Fruit fly (Drosophila melanogaster) whole organism, embryonic: ENCODE data around the gene CG14082.

Source experiments
- Bdp1 ChIP-seq: fragments of 200-800 bp; sonication (Bioruptor generic); optimal IDR thresholded peaks from 3 replicates; lab custom pipeline; 2016; ENCODE audit warnings: missing biosample characterization, missing genetic modification characterization
- CG10979 ChIP-seq: fragments of 200-800 bp; sonication (Bioruptor generic); optimal IDR thresholded peaks from 2 replicates; lab custom pipeline; 2018; ENCODE audit warnings: missing biosample characterization, mild to moderate bottlenecking, missing genetic modification characterization, moderate library complexity
- CG12391 ChIP-seq: fragments of 200-800 bp; sonication (Bioruptor generic); optimal IDR thresholded peaks from 3 replicates; lab custom pipeline; 2018; ENCODE audit warnings: missing biosample characterization, mild to moderate bottlenecking, missing genetic modification characterization, moderate library complexity
- CG13894 ChIP-seq: fragments of 200-800 bp; sonication (Bioruptor generic); optimal IDR thresholded peaks from 3 replicates; lab custom pipeline; 2018; ENCODE audit warnings: missing biosample characterization, mild to moderate bottlenecking, missing genetic modification characterization, moderate library complexity
- CG16813 ChIP-seq: fragments of 200-800 bp; sonication (Bioruptor generic); IDR thresholded peaks from 3 replicates; pipeline ENCODE4 v1.3.6; 2022; ENCODE audit warnings: missing biosample characterization, missing genetic modification characterization; ENCODE audit not compliant: partially characterized antibody
- CG17568 ChIP-seq: fragments of 200-800 bp; sonication (Bioruptor generic); optimal IDR thresholded peaks from 2 replicates; lab custom pipeline; 2018; ENCODE audit warnings: missing biosample characterization, mild to moderate bottlenecking, missing genetic modification characterization, moderate library complexity
- CG17829 ChIP-seq: fragments of 200-800 bp; optimal IDR thresholded peaks from 2 replicates; lab custom pipeline; 2019; ENCODE audit warnings: missing biosample characterization, mild to moderate bottlenecking, missing genetic modification characterization, moderate library complexity
- CG18599 ChIP-seq: fragments of 200-800 bp; sonication (Bioruptor generic); optimal IDR thresholded peaks from 3 replicates; lab custom pipeline; 2017; ENCODE audit warnings: missing biosample characterization, missing genetic modification characterization, mild to moderate bottlenecking, moderate library complexity, missing genetic modification reagents
- CG31441 ChIP-seq: fragments of 200-800 bp; sonication (Bioruptor generic); IDR thresholded peaks from 2 replicates; pipeline ENCODE4 v1.3.6; 2022; ENCODE audit warnings: missing biosample characterization, missing genetic modification characterization
- CG4404 ChIP-seq: fragments of 200-800 bp; sonication (Bioruptor generic); IDR thresholded peaks from 2 replicates; pipeline ENCODE4 v1.3.6; 2022; ENCODE audit warnings: missing biosample characterization, missing genetic modification characterization
- CG4820 ChIP-seq: fragments of 200-800 bp; sonication (Bioruptor generic); optimal IDR thresholded peaks from 3 replicates; lab custom pipeline; 2016; ENCODE audit warnings: missing biosample characterization, missing genetic modification characterization
- CG4854 ChIP-seq: fragments of 200-800 bp; sonication (Bioruptor generic); optimal IDR thresholded peaks from 2 replicates; lab custom pipeline; 2016; ENCODE audit warnings: missing biosample characterization, missing genetic modification characterization, inconsistent platforms
- CG6854 ChIP-seq: fragments of 200-800 bp; sonication (Bioruptor generic); optimal IDR thresholded peaks from 3 replicates; lab custom pipeline; 2017; ENCODE audit warnings: missing biosample characterization, mild to moderate bottlenecking, missing genetic modification characterization
- CG7271 ChIP-seq: fragments of 200-800 bp; sonication (Bioruptor generic); optimal IDR thresholded peaks from 2 replicates; lab custom pipeline; 2018; ENCODE audit warnings: missing biosample characterization, mild to moderate bottlenecking, missing genetic modification characterization, moderate library complexity
- CG7786 ChIP-seq: fragments of 200-800 bp; sonication (Bioruptor generic); optimal IDR thresholded peaks from 2 replicates; lab custom pipeline; 2016; ENCODE audit warnings: missing biosample characterization, missing genetic modification characterization
- CG8765 ChIP-seq: fragments of 200-800 bp; sonication (Bioruptor generic); IDR thresholded peaks from 2 replicates; pipeline ENCODE4 v1.3.6; 2022; ENCODE audit warnings: missing biosample characterization, missing genetic modification characterization
- D19A ChIP-seq: fragments of 200-800 bp; optimal IDR thresholded peaks from 3 replicates; lab custom pipeline; 2019; ENCODE audit warnings: missing biosample characterization, mild to moderate bottlenecking, missing genetic modification characterization, moderate library complexity
- Dek ChIP-seq: fragments of 200-800 bp; sonication (Bioruptor generic); optimal IDR thresholded peaks from 3 replicates; lab custom pipeline; 2019; ENCODE audit warnings: missing biosample characterization, mild to moderate bottlenecking, missing genetic modification characterization, moderate library complexity
- Drgx ChIP-seq: fragments of 200-800 bp; sonication (Bioruptor generic); IDR thresholded peaks from 2 replicates; pipeline ENCODE4 v1.3.6; 2022; ENCODE audit warnings: missing biosample characterization, missing genetic modification characterization
- E2f1 ChIP-seq: fragments of 200-800 bp; sonication (Bioruptor generic); IDR thresholded peaks from 2 replicates; pipeline ENCODE4 v1.3.6; 2022; ENCODE audit warnings: missing biosample characterization, missing genetic modification characterization
- HHEX ChIP-seq: fragments of 200-800 bp; sonication (Bioruptor generic); optimal IDR thresholded peaks from 3 replicates; lab custom pipeline; 2017; ENCODE audit warnings: missing biosample characterization, mild to moderate bottlenecking, missing genetic modification characterization, missing genetic modification reagents
- HLH54F ChIP-seq: fragments of 200-800 bp; sonication (Bioruptor generic); optimal IDR thresholded peaks from 3 replicates; lab custom pipeline; 2016; ENCODE audit warnings: missing biosample characterization, missing genetic modification characterization
- Hsf ChIP-seq: fragments of 200-800 bp; sonication (Bioruptor generic); optimal IDR thresholded peaks from 3 replicates; lab custom pipeline; 2016; ENCODE audit warnings: missing biosample characterization, missing genetic modification characterization
- MTF-1 ChIP-seq: fragments of 200-800 bp; sonication (Bioruptor generic); optimal IDR thresholded peaks from 2 replicates; lab custom pipeline; 2018; ENCODE audit warnings: missing biosample characterization, mild to moderate bottlenecking, missing genetic modification characterization, borderline replicate concordance
- Med ChIP-seq: fragments of 200-800 bp; sonication (Bioruptor generic); peaks from one replicate; lab custom pipeline; 2016; ENCODE audit warnings: missing biosample characterization, missing genetic modification characterization, mild to moderate bottlenecking, inconsistent platforms, moderate library complexity
- Meics ChIP-seq: fragments of 200-800 bp; sonication (Bioruptor generic); optimal IDR thresholded peaks from 2 replicates; lab custom pipeline; 2017; ENCODE audit warnings: missing biosample characterization, mild to moderate bottlenecking, missing genetic modification characterization
- Oli ChIP-seq: fragments of 200-800 bp; sonication (Bioruptor generic); optimal IDR thresholded peaks from 2 replicates; lab custom pipeline; 2018; ENCODE audit warnings: missing biosample characterization, mild to moderate bottlenecking, missing genetic modification characterization, moderate library complexity
- Ptx1 ChIP-seq: fragments of 200-800 bp; sonication (Bioruptor generic); IDR thresholded peaks from 2 replicates; pipeline ENCODE4 v1.3.6; 2022; ENCODE audit warnings: missing biosample characterization, missing genetic modification characterization
- Sox102F ChIP-seq: fragments of 200-800 bp; sonication (Bioruptor generic); optimal IDR thresholded peaks from 2 replicates; lab custom pipeline; 2018; ENCODE audit warnings: missing biosample characterization, mild to moderate bottlenecking, missing genetic modification characterization, moderate library complexity
- Ssrp ChIP-seq: fragments of 200-800 bp; sonication (Bioruptor generic); optimal IDR thresholded peaks from 2 replicates; lab custom pipeline; 2018; ENCODE audit warnings: missing biosample characterization, mild to moderate bottlenecking, missing genetic modification characterization, moderate library complexity
- Usf ChIP-seq: fragments of 200-800 bp; sonication (Bioruptor generic); optimal IDR thresholded peaks from 2 replicates; lab custom pipeline; 2017; ENCODE audit warnings: missing genotype, missing biosample characterization, missing genetic modification characterization
- Xbp1 ChIP-seq: fragments of 200-800 bp; sonication (Bioruptor generic); optimal IDR thresholded peaks from 3 replicates; lab custom pipeline; 2016; ENCODE audit warnings: missing biosample characterization, mild to moderate bottlenecking, missing genetic modification characterization
- ato ChIP-seq: fragments of 200-800 bp; sonication (Bioruptor generic); IDR thresholded peaks from 2 replicates; pipeline ENCODE4 v1.3.6; 2022; ENCODE audit warnings: missing biosample characterization, missing genetic modification characterization; ENCODE audit not compliant: partially characterized antibody
- az2 ChIP-seq: fragments of 200-800 bp; sonication (Bioruptor generic); optimal IDR thresholded peaks from 3 replicates; lab custom pipeline; 2016; ENCODE audit warnings: missing biosample characterization, missing genetic modification characterization
- fd96Cb ChIP-seq: fragments of 200-800 bp; sonication (Bioruptor generic); optimal IDR thresholded peaks from 2 replicates; lab custom pipeline; 2018; ENCODE audit warnings: missing biosample characterization, mild to moderate bottlenecking, missing genetic modification characterization, moderate library complexity
- gsb-n ChIP-seq: fragments of 200-800 bp; sonication (Bioruptor generic); optimal IDR thresholded peaks from 3 replicates; lab custom pipeline; 2018; ENCODE audit warnings: missing biosample characterization, mild to moderate bottlenecking, missing genetic modification characterization
- jing ChIP-seq: fragments of 200-800 bp; sonication (Bioruptor generic); optimal IDR thresholded peaks from 2 replicates; lab custom pipeline; 2018; ENCODE audit warnings: missing biosample characterization, mild to moderate bottlenecking, missing genetic modification characterization
- jumu ChIP-seq: fragments of 200-800 bp; sonication (Bioruptor generic); optimal IDR thresholded peaks from 3 replicates; lab custom pipeline; 2016; ENCODE audit warnings: missing biosample characterization, missing genetic modification characterization
- lilli ChIP-seq: fragments of 200-800 bp; sonication (Bioruptor generic); optimal IDR thresholded peaks from 3 replicates; lab custom pipeline; 2016; ENCODE audit warnings: missing biosample characterization, missing genetic modification characterization
- lmd ChIP-seq: fragments of 200-800 bp; sonication (Bioruptor generic); IDR thresholded peaks from 2 replicates; pipeline ENCODE4 v1.3.6; 2022; ENCODE audit warnings: missing biosample characterization, missing genetic modification characterization
- prd ChIP-seq, 3 experiments: fragments of >200 bp in 2 of 3; fragments of 200-800 bp in 1 of 3; sonication (Bioruptor generic) in 1 of 3; optimal IDR thresholded peaks in 2 of 3; IDR thresholded peaks in 1 of 3; 2 replicates in 2 of 3; 3 replicates in 1 of 3; pipeline versions ENCODE4 v1.3.6 to Lab custom; 2017 to 2022; ENCODE audit warnings: missing biosample characterization in 1 of 3, missing genetic modification characterization in 1 of 3
- psq ChIP-seq: fragments of 200-800 bp; sonication (Bioruptor generic); optimal IDR thresholded peaks from 2 replicates; lab custom pipeline; 2017; ENCODE audit warnings: missing biosample characterization, missing genetic modification characterization
- ro ChIP-seq: fragments of 200-800 bp; sonication (Bioruptor generic); IDR thresholded peaks from 2 replicates; pipeline ENCODE4 v1.3.6; 2022; ENCODE audit warnings: missing biosample characterization, missing genetic modification characterization
- shn ChIP-seq: fragments of 200-800 bp; sonication (Bioruptor generic); optimal IDR thresholded peaks from 3 replicates; lab custom pipeline; 2016; ENCODE audit warnings: missing biosample characterization, missing genetic modification characterization
- tio ChIP-seq: fragments of 200-800 bp; sonication (Bioruptor generic); optimal IDR thresholded peaks from 2 replicates; lab custom pipeline; 2017; ENCODE audit warnings: missing biosample characterization, missing genetic modification characterization, inconsistent platforms
- ttk ChIP-seq: fragments of 200-800 bp; sonication (Bioruptor generic); IDR thresholded peaks from 2 replicates; pipeline ENCODE4 v2.1.2; 2022; ENCODE audit warnings: missing biosample characterization, missing genetic modification characterization
- vnd ChIP-seq: fragments of 200-800 bp; sonication (Bioruptor generic); IDR thresholded peaks from 3 replicates; pipeline ENCODE4 v1.3.6; 2022; ENCODE audit warnings: missing biosample characterization, missing genetic modification characterization; ENCODE audit not compliant: partially characterized antibody
- zf30C ChIP-seq: fragments of 200-800 bp; sonication (Bioruptor generic); optimal IDR thresholded peaks from 3 replicates; lab custom pipeline; 2018; ENCODE audit warnings: missing biosample characterization, mild to moderate bottlenecking, missing genetic modification characterization
- zfh1 ChIP-seq: fragments of 200-800 bp; sonication (Bioruptor generic); IDR thresholded peaks from 3 replicates; pipeline ENCODE4 v1.3.6; 2022; ENCODE audit warnings: missing biosample characterization, missing genetic modification characterization
- zfh2 ChIP-seq: fragments of 200-800 bp; sonication (Bioruptor generic); optimal IDR thresholded peaks from 2 replicates; lab custom pipeline; 2016; ENCODE audit warnings: missing biosample characterization, missing genetic modification characterization

The CG14082 gene

dm6 chr3L:19159894-19160293, 21.1 kb upstream of the CG14082 start (continued):
- TF ChIP-seq lilli, result peak; percentile 27
- peak; percentile 38; the same call in 1 of the 2 replicates for TF ChIP-seq ttk (GFP tag; lab: Robert Waterston, UW)
- peak; percentile 54; the same call in 1 of the 2 replicates for TF ChIP-seq CG31441 (GFP tag; lab: Robert Waterston, UW)
- no peak for TF ChIP-seq MTF-1
- peak; percentile 59 for TF ChIP-seq CG10979
- peak; percentile 43; the same call in 1 of the 2 replicates for TF ChIP-seq E2f1
- peak; percentile 20 for TF ChIP-seq shn
- peak; percentile 55 for TF ChIP-seq CG12391 (tag; lab: Kevin White, UChicago)
- peak; percentile 32 for TF ChIP-seq lmd
- no peak for TF ChIP-seq Usf (GFP tag; lab: Kevin White, UChicago)
- peak; percentile 12 for TF ChIP-seq jumu (GFP tag; lab: Kevin White, UChicago)
- peak; percentile 31 for TF ChIP-seq HHEX (GFP tag; lab: Kevin White, UChicago)
- 0 out of 2 replicates have a peak, but pooled peaks have one; percentile 13 for TF ChIP-seq CG4404
- no peak for TF ChIP-seq CG16813
- TF ChIP-seq tio (GFP tag; lab: Kevin White, UChicago), result peak; percentile 23
- TF ChIP-seq Sox102F, result peak; percentile 18
- peak; percentile 39; the same call in 1 of the 2 replicates for TF ChIP-seq CG8765 (GFP tag; lab: Robert Waterston, UW)
- no peak for TF ChIP-seq ro (GFP tag; lab: Robert Waterston, UW)
- TF ChIP-seq CG6854 (GFP tag; lab: Kevin White, UChicago), result no peak
- peak; percentile 63 for TF ChIP-seq zf30C (GFP tag; lab: Kevin White, UChicago)
- TF ChIP-seq Oli (tag; lab: Kevin White, UChicago), result no peak
- TF ChIP-seq gsb-n (tag; lab: Kevin White, UChicago), result peak; percentile 44
- TF ChIP-seq Hsf (GFP tag; lab: Kevin White, UChicago), result peak; percentile 38
- peak; percentile 44 for TF ChIP-seq az2 (GFP tag; lab: Kevin White, UChicago)
- TF ChIP-seq CG4820 (GFP tag; lab: Kevin White, UChicago), result peak; percentile 31
- no peak for TF ChIP-seq prd (optimal IDR thresholded peaks at IDR 0.05; lab: Kevin White, UChicago)
- peak; percentile 72 for TF ChIP-seq prd (GFP tag; IDR thresholded peaks at IDR 0.05; lab: Robert Waterston, UW)
- peak; percentile 78 for TF ChIP-seq Drgx (GFP tag; lab: Robert Waterston, UW)
- TF ChIP-seq Meics, result no peak
- no peak for TF ChIP-seq HLH54F
- TF ChIP-seq CG13894, result no peak
- TF ChIP-seq CG18599, result peak; percentile 55
- no peak for TF ChIP-seq Bdp1 (GFP tag; lab: Kevin White, UChicago)
- peak; percentile 41 for TF ChIP-seq D19A (tag; lab: Kevin White, UChicago)
- TF ChIP-seq CG7271, result no peak
- TF ChIP-seq CG17829, result peak; percentile 51
- TF ChIP-seq CG7786, result peak; percentile 46
- peak; percentile 41 for TF ChIP-seq fd96Cb (tag; lab: Kevin White, UChicago)
- TF ChIP-seq jing (GFP tag; lab: Kevin White, UChicago), result no peak
- TF ChIP-seq Dek, result no peak
- TF ChIP-seq vnd (GFP tag; lab: Robert Waterston, UW), result no peak
- TF ChIP-seq ato (GFP tag; lab: Robert Waterston, UW), result no peak
- no peak for TF ChIP-seq psq (GFP tag; lab: Kevin White, UChicago)
- TF ChIP-seq Xbp1 (GFP tag; lab: Kevin White, UChicago), result peak; percentile 45
- no peak for TF ChIP-seq CG4854 (GFP tag; lab: Kevin White, UChicago)
- TF ChIP-seq Ptx1, result peak; percentile 55
- peak; percentile 90 for TF ChIP-seq Med (GFP tag; lab: Kevin White, UChicago)
- TF ChIP-seq zfh1, result peak; percentile 40; the same call in 1 of the 3 replicates
- no peak for TF ChIP-seq zfh2 (GFP tag; lab: Kevin White, UChicago)
- TF ChIP-seq Ssrp, result peak; percentile 31
- peak; percentile 12 for TF ChIP-seq CG17568 (GFP tag; lab: Kevin White, UChicago)
